Worm (Caenorhabditis elegans): Measurements from ENCODE around the gene srz-67.
"Not testable (repeated sequence)": the region's sequence is repeated elsewhere in the genome, so short reads cannot be mapped to it uniquely, and the experiment has no call there.

DNA sequence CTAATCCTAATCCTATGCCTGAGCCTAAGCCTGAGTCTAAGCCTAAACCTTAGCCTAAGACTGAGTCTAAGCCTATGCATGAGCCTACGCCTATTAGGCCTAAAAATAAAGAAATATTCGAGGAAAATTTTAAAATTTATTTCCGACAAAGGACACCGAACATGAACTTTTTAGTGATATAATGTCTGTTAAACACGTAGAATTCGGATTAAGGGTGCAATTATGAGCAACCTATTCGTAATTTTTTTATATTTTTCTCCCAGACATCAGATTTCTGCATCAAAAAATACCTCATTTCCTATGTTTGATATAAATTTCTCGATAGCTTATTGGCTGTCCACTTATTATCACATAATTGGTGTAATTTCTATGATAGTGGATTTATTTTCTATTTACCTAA lies 47.9 kb downstream of the srz-67 start, which contains the start of gene Y27F2A.11:
- not testable (repeated sequence) for TF ChIP-seq W03F9.2, dao-5, him-1 (tag; optimal IDR thresholded peaks at IDR 0.05)

Measured in whole organism, L4/young adult.